Worm (Caenorhabditis elegans) whole organism, L4 larva: ENCODE measurements around the gene F59A6.4.

Experiments
- F26F4.8 ChIP-seq: fragments of 200-800 bp; sonication (Bioruptor generic); conservative IDR thresholded peaks from 2 replicates; pipeline ENCODE4 v1.3.6; 2022; ENCODE audit warnings: missing genetic modification characterization, missing compliant biosample characterization
- mdl-1 ChIP-seq, 2 experiments: fragments of 150-350 bp in 1 of 2; sonication (generic microtip) in 1 of 2; optimal IDR thresholded peaks; 2 replicates each; lab custom pipeline; 2014 to 2017; ENCODE audit warnings: missing biosample characterization in 2 of 2, missing genetic modification characterization in 2 of 2
- nhr-28 ChIP-seq: fragments of 150-350 bp; optimal IDR thresholded peaks from 2 replicates; lab custom pipeline; 2014; ENCODE audit warnings: missing biosample characterization, missing genetic modification characterization
- nhr-6 ChIP-seq: fragments of 150-350 bp; optimal IDR thresholded peaks from 2 replicates; lab custom pipeline; 2014; ENCODE audit warnings: missing biosample characterization, missing genetic modification characterization
- nhr-76 ChIP-seq: fragments of 150-350 bp; optimal IDR thresholded peaks from 2 replicates; lab custom pipeline; 2014; ENCODE audit warnings: missing biosample characterization, missing genetic modification characterization
- nhr-77 ChIP-seq: fragments of 150-350 bp; optimal IDR thresholded peaks from 2 replicates; lab custom pipeline; 2014; ENCODE audit warnings: missing biosample characterization, missing genetic modification characterization

DNA sequence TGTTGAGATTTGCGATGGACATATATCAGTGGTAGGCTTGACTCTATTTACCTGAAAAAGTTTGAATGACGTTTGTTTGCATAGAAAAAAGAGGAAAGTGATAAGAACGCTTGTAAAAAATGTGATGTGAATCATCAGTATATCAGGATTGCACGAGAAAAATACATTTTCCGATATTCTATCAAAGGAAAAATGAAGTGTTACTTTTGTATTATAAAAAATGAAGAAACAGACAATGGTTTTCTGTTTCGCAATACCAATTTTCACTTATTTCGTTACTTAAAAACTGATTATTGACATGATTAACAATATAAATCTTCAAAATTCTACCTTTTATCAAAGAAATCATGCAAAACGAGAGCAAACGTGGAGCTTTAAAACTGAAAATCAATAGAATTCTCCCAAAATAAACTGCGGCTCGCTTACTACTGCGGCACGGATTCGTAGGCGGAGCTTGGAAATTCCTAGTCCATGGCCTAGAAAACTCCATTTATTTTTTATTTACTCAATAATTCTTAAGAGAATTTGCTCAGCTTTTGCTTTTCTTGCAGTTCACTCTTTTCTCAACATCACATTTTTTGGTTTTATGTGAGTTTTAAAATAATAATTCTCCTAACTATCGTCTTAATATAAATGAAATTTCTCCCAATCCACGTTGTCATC lies 11.2 kb upstream of the F59A6.4 start, which contains the start of the genes eif-1 and vps-24:
- TF ChIP-seq nhr-6 (tag; lab: Kevin White, UChicago) (peak; percentile 59), nhr-77 (tag; lab: Kevin White, UChicago) (no peak), mdl-1 (tag; optimal IDR thresholded peaks at IDR 0.05; lab: Kevin White, UChicago) (no peak), nhr-28 (tag; lab: Kevin White, UChicago) (no peak), F26F4.8 (GFP tag; lab: Robert Waterston, UW) (no peak), nhr-76 (tag; lab: Kevin White, UChicago) (no peak)
